Fruit fly (Drosophila melanogaster) whole organism, pupa: Measurements from ENCODE around the gene Ilp6.

ENCODE experiments used
- CG10348 ChIP-seq: fragments of 200-800 bp; sonication (Bioruptor generic); IDR thresholded peaks from 2 replicates; pipeline ENCODE4 v1.3.6; 2022; ENCODE audit warnings: missing biosample characterization, missing genetic modification characterization
- CG12605 ChIP-seq: fragments of 200-800 bp; sonication (Bioruptor generic); IDR thresholded peaks from 2 replicates; pipeline ENCODE4 v1.3.6; 2022; ENCODE audit warnings: missing biosample characterization, missing genetic modification characterization
- CG13204 ChIP-seq: fragments of 200-800 bp; sonication (Bioruptor generic); optimal IDR thresholded peaks from 2 replicates; lab custom pipeline; 2018; ENCODE audit warnings: missing biosample characterization, mild to moderate bottlenecking, missing genetic modification characterization, moderate library complexity
- CG14655 ChIP-seq: fragments of 200-800 bp; sonication (Bioruptor generic); optimal IDR thresholded peaks from 3 replicates; lab custom pipeline; 2017; ENCODE audit warnings: mild to moderate bottlenecking, missing biosample characterization, missing genetic modification reagents, missing genetic modification characterization
- CG15710 ChIP-seq: fragments of 200-800 bp; sonication (Bioruptor generic); optimal IDR thresholded peaks from 2 replicates; lab custom pipeline; 2018; ENCODE audit warnings: missing biosample characterization, mild to moderate bottlenecking, missing genetic modification characterization, moderate library complexity
- CG17806 ChIP-seq: fragments of 200-800 bp; sonication (Bioruptor generic); optimal IDR thresholded peaks from 2 replicates; lab custom pipeline; 2018; ENCODE audit warnings: missing biosample characterization, mild to moderate bottlenecking, missing genetic modification characterization, moderate library complexity
- CG32121 ChIP-seq: fragments of 200-800 bp; sonication (Bioruptor generic); IDR thresholded peaks from 2 replicates; pipeline ENCODE4 v1.3.6; 2022; ENCODE audit warnings: missing biosample characterization, missing genetic modification characterization
- CG34367 ChIP-seq: fragments of 200-800 bp; sonication (Bioruptor generic); optimal IDR thresholded peaks from 2 replicates; lab custom pipeline; 2018; ENCODE audit warnings: missing biosample characterization, mild to moderate bottlenecking, missing genetic modification characterization
- CG4496 ChIP-seq: fragments of 200-800 bp; sonication (Bioruptor generic); IDR thresholded peaks from 3 replicates; pipeline ENCODE4 v1.3.6; 2022; ENCODE audit warnings: missing biosample characterization, missing genetic modification characterization
- CG8159 ChIP-seq: fragments of 200-800 bp; sonication (Bioruptor generic); optimal IDR thresholded peaks from 3 replicates; lab custom pipeline; 2018; ENCODE audit warnings: missing biosample characterization, mild to moderate bottlenecking, missing genetic modification characterization, moderate library complexity
- CG8301 ChIP-seq: fragments of 200-800 bp; sonication (Bioruptor generic); optimal IDR thresholded peaks from 2 replicates; lab custom pipeline; 2018; ENCODE audit warnings: missing biosample characterization, mild to moderate bottlenecking, missing genetic modification characterization
- CG9948 ChIP-seq: fragments of 200-800 bp; sonication (Bioruptor generic); optimal IDR thresholded peaks from 2 replicates; lab custom pipeline; 2018; ENCODE audit warnings: missing biosample characterization, mild to moderate bottlenecking, missing genetic modification characterization, moderate library complexity
- D1 ChIP-seq: fragments of 200-800 bp; sonication (Bioruptor generic); optimal IDR thresholded peaks from 2 replicates; lab custom pipeline; 2018; ENCODE audit warnings: missing biosample characterization, mild to moderate bottlenecking, missing genetic modification characterization, moderate library complexity
- EcR ChIP-seq: fragments of 200-800 bp; sonication (Bioruptor generic); optimal IDR thresholded peaks from 3 replicates; lab custom pipeline; 2019; ENCODE audit warnings: missing biosample characterization, missing genetic modification characterization, mild to moderate bottlenecking, moderate library complexity, missing genetic modification reagents
- Ets98B ChIP-seq: fragments of 200-800 bp; sonication (Bioruptor generic); IDR thresholded peaks from 2 replicates; pipeline ENCODE4 v1.3.6; 2022; ENCODE audit warnings: missing biosample characterization, missing genetic modification characterization
- Pif1A ChIP-seq: fragments of 200-800 bp; sonication (Bioruptor generic); optimal IDR thresholded peaks from 3 replicates; lab custom pipeline; 2016; ENCODE audit warnings: missing biosample characterization, missing genetic modification characterization
- Pif1B ChIP-seq: fragments of 200-800 bp; sonication (Bioruptor generic); optimal IDR thresholded peaks from 3 replicates; lab custom pipeline; 2016; ENCODE audit warnings: missing biosample characterization, missing genetic modification characterization
- Snoo ChIP-seq: fragments of 200-800 bp; sonication (Bioruptor generic); optimal IDR thresholded peaks from 3 replicates; lab custom pipeline; 2017; ENCODE audit warnings: missing biosample characterization, mild to moderate bottlenecking, missing genetic modification characterization, inconsistent platforms
- fd96Ca ChIP-seq: fragments of 200-800 bp; sonication (Bioruptor generic); IDR thresholded peaks from 3 replicates; pipeline ENCODE4 v1.3.6; 2022; ENCODE audit warnings: missing biosample characterization, missing genetic modification characterization
- gl ChIP-seq: fragments of 200-800 bp; sonication (Bioruptor generic); optimal IDR thresholded peaks from 2 replicates; lab custom pipeline; 2018; ENCODE audit warnings: missing biosample characterization, mild to moderate bottlenecking, missing genetic modification characterization
- rn ChIP-seq: fragments of 200-800 bp; sonication (Bioruptor generic); IDR thresholded peaks from 2 replicates; pipeline ENCODE4 v1.3.6; 2022; ENCODE audit warnings: missing biosample characterization, missing genetic modification characterization

Ilp6 gene

dm6 chrX:2293294-2293988, 41.0 kb downstream of the Ilp6 start, which contains the start of gene CG2865:
TSS of gene CG2865 (minus strand) at chrX:2293411.
- TF ChIP-seq CG4496 (GFP tag; lab: Robert Waterston, UW) (peak; percentile 93), fd96Ca (peak; percentile 80; the same call in 2 of the 3 replicates), CG10348 (GFP tag; lab: Robert Waterston, UW) (peak; percentile 60), CG12605 (peak; percentile 76), rn (GFP tag; lab: Robert Waterston, UW) (peak; percentile 73), D1 (tag; lab: Kevin White, UChicago) (peak; percentile 89), Snoo (tag; lab: Kevin White, UChicago) (peak; percentile 95), CG34367 (tag; lab: Kevin White, UChicago) (peak; percentile 94), CG17806 (tag; lab: Kevin White, UChicago) (peak; percentile 93), CG32121 (GFP tag; lab: Robert Waterston, UW) (peak; percentile 93), Pif1B (GFP tag; lab: Kevin White, UChicago) (peak; percentile 91), Pif1A (peak; percentile 94), CG8159 (tag; lab: Kevin White, UChicago) (peak; percentile 97), CG8301 (tag; lab: Kevin White, UChicago) (peak; percentile 96), CG9948 (tag; lab: Kevin White, UChicago) (peak; percentile 94), gl (tag; lab: Kevin White, UChicago) (peak; percentile 93), CG13204 (GFP tag; lab: Kevin White, UChicago) (peak; percentile 87), CG15710 (tag; lab: Kevin White, UChicago) (peak; percentile 95), CG14655 (peak; percentile 96), EcR (GFP tag; lab: Kevin White, UChicago) (peak; percentile 78), Ets98B (GFP tag; lab: Robert Waterston, UW) (peak; percentile 94)

dm6 chrX:2292410-2292809, 42.0 kb downstream of the Ilp6 start:
- TF ChIP-seq Snoo (tag; lab: Kevin White, UChicago) (no peak), CG8301 (tag; lab: Kevin White, UChicago) (no peak), CG13204 (GFP tag; lab: Kevin White, UChicago) (peak; percentile 42), CG34367 (tag; lab: Kevin White, UChicago) (no peak), CG8159 (tag; lab: Kevin White, UChicago) (no peak), rn (GFP tag; lab: Robert Waterston, UW) (no peak), EcR (GFP tag; lab: Kevin White, UChicago) (peak; percentile 71), D1 (tag; lab: Kevin White, UChicago) (no peak), fd96Ca (no peak), CG4496 (GFP tag; lab: Robert Waterston, UW) (no peak), CG32121 (GFP tag; lab: Robert Waterston, UW) (no peak), Ets98B (GFP tag; lab: Robert Waterston, UW) (no peak), Pif1A (no peak)

dm6 chrX:2291023-2291422, 43.4 kb downstream of the Ilp6 start:
- TF ChIP-seq CG32121 (GFP tag; lab: Robert Waterston, UW) (no peak), CG15710 (tag; lab: Kevin White, UChicago) (no peak), Ets98B (GFP tag; lab: Robert Waterston, UW) (no peak), CG8301 (tag; lab: Kevin White, UChicago) (no peak), Snoo (tag; lab: Kevin White, UChicago) (no peak), CG14655 (no peak), Pif1A (no peak), CG12605 (no peak), CG9948 (tag; lab: Kevin White, UChicago) (no peak), rn (GFP tag; lab: Robert Waterston, UW) (no peak)

dm6 chrX:2289134-2289533, 45.3 kb downstream of the Ilp6 start:
- peak; percentile 93 for TF ChIP-seq CG32121 (GFP tag; lab: Robert Waterston, UW)
- peak; percentile 95 for TF ChIP-seq gl (tag; lab: Kevin White, UChicago)
- TF ChIP-seq CG15710 (tag; lab: Kevin White, UChicago) = peak; percentile 90
- peak; percentile 95 for TF ChIP-seq CG4496 (GFP tag; lab: Robert Waterston, UW)
- TF ChIP-seq CG34367 (tag; lab: Kevin White, UChicago) = peak; percentile 92
- no peak for TF ChIP-seq CG10348 (GFP tag; lab: Robert Waterston, UW)
- TF ChIP-seq Snoo (tag; lab: Kevin White, UChicago) = peak; percentile 42
- peak; percentile 83 for TF ChIP-seq Pif1B (GFP tag; lab: Kevin White, UChicago)
- peak; percentile 96 for TF ChIP-seq CG12605
- TF ChIP-seq Pif1A = peak; percentile 91
- TF ChIP-seq rn (GFP tag; lab: Robert Waterston, UW) = peak; percentile 82
- peak; percentile 97 for TF ChIP-seq CG13204 (GFP tag; lab: Kevin White, UChicago)
- TF ChIP-seq EcR (GFP tag; lab: Kevin White, UChicago) = peak; percentile 91
- peak; percentile 94 for TF ChIP-seq fd96Ca
- peak; percentile 91 for TF ChIP-seq Ets98B (GFP tag; lab: Robert Waterston, UW)
- TF ChIP-seq CG8301 (tag; lab: Kevin White, UChicago) = peak; percentile 82
- TF ChIP-seq CG9948 (tag; lab: Kevin White, UChicago) = peak; percentile 83
- TF ChIP-seq CG8159 (tag; lab: Kevin White, UChicago) = peak; percentile 83
- TF ChIP-seq CG17806 (tag; lab: Kevin White, UChicago) = peak; percentile 83
- TF ChIP-seq CG14655 = peak; percentile 88
- TF ChIP-seq D1 (tag; lab: Kevin White, UChicago) = peak; percentile 48

- TF ChIP-seq Ets98B (GFP tag; lab: Robert Waterston, UW) (no peak), CG12605 (0 out of 2 replicates have a peak, but pooled peaks have one; percentile 12), CG32121 (GFP tag; lab: Robert Waterston, UW) (0 out of 2 replicates have a peak, but pooled peaks have one; percentile 25)
- TF ChIP-seq, all 21 proteins: peak for 2
Measured at dm6 chrX:2288327-2288726, 46.1 kb downstream of the Ilp6 start.
